Worm (Caenorhabditis elegans) whole organism, early embryonic: Measurements from ENCODE around the gene fbxb-79.

Experiments used
- B0310.2 ChIP-seq: sonication (generic microtip); optimal IDR thresholded peaks from 2 replicates; lab custom pipeline; 2016; ENCODE audit warnings: mild to moderate bottlenecking, missing genetic modification characterization, missing compliant biosample characterization
- F13C5.2 ChIP-seq: sonication (generic microtip); optimal IDR thresholded peaks from 2 replicates; lab custom pipeline; 2017; ENCODE audit warnings: mild to moderate bottlenecking, missing genetic modification characterization, inconsistent platforms, missing compliant biosample characterization
- aly-1 ChIP-seq: sonication (generic microtip); optimal IDR thresholded peaks from 2 replicates; lab custom pipeline; 2016; ENCODE audit warnings: missing genetic modification characterization, missing compliant biosample characterization
- ama-1 ChIP-seq: fragments of 150-350 bp; optimal IDR thresholded peaks from 2 replicates; lab custom pipeline; 2014
- ceh-13 ChIP-seq: fragments of 200-800 bp; sonication (Bioruptor generic); optimal IDR thresholded peaks from 2 replicates; lab custom pipeline; 2018; ENCODE audit warnings: mild to moderate bottlenecking, missing genetic modification characterization, missing compliant biosample characterization
- ceh-36 ChIP-seq: sonication (generic microtip); optimal IDR thresholded peaks from 2 replicates; lab custom pipeline; 2016; ENCODE audit warnings: missing genetic modification characterization, inconsistent platforms, missing compliant biosample characterization
- ets-7 ChIP-seq: sonication (generic microtip); optimal IDR thresholded peaks from 2 replicates; lab custom pipeline; 2016; ENCODE audit warnings: missing genotype, missing genetic modification characterization, missing compliant biosample characterization
- flt-1 ChIP-seq: fragments of 200-800 bp; sonication (Bioruptor generic); IDR thresholded peaks from 2 replicates; pipeline ENCODE4 v1.3.6; 2022; ENCODE audit warnings: missing genetic modification characterization, missing compliant biosample characterization
- hmbx-1 ChIP-seq: sonication (generic microtip); optimal IDR thresholded peaks from 2 replicates; lab custom pipeline; 2016; ENCODE audit warnings: mild to moderate bottlenecking, missing genetic modification characterization, missing compliant biosample characterization
- hmg-4 ChIP-seq: fragments of 200-800 bp; sonication (Bioruptor generic); optimal IDR thresholded peaks from 2 replicates; lab custom pipeline; 2018; ENCODE audit warnings: mild to moderate bottlenecking, missing genetic modification characterization, missing compliant biosample characterization
- hnd-1 ChIP-seq: sonication (generic microtip); optimal IDR thresholded peaks from 2 replicates; lab custom pipeline; 2016; ENCODE audit warnings: missing genetic modification characterization, missing compliant biosample characterization
- pes-1 ChIP-seq: fragments of 200-800 bp; sonication (Bioruptor generic); IDR thresholded peaks from 2 replicates; pipeline ENCODE4 v1.3.6; 2022; ENCODE audit warnings: missing genetic modification reagents, missing genetic modification characterization, missing compliant biosample characterization
- scrt-1 ChIP-seq: fragments of 200-800 bp; sonication (Bioruptor generic); IDR thresholded peaks from 2 replicates; pipeline ENCODE4 v1.3.6; 2022; ENCODE audit warnings: missing genetic modification characterization, missing compliant biosample characterization
- sea-1 ChIP-seq: fragments of 200-800 bp; sonication (Bioruptor generic); conservative IDR thresholded peaks from 2 replicates; pipeline ENCODE4 v1.3.6; 2022; ENCODE audit warnings: missing genetic modification characterization, missing compliant biosample characterization
- tbx-11 ChIP-seq: fragments of 200-800 bp; sonication (Bioruptor generic); IDR thresholded peaks from 2 replicates; pipeline ENCODE4 v1.3.6; 2022; ENCODE audit warnings: missing genetic modification characterization, missing compliant biosample characterization
- tbx-37 ChIP-seq: fragments of 200-800 bp; sonication (Bioruptor generic); conservative IDR thresholded peaks from 2 replicates; pipeline ENCODE4 v1.3.6; 2022; ENCODE audit warnings: missing genetic modification reagents, missing genetic modification characterization, missing compliant biosample characterization
- tra-4 ChIP-seq: sonication (generic microtip); optimal IDR thresholded peaks from 2 replicates; lab custom pipeline; 2017; ENCODE audit warnings: missing genetic modification characterization, missing compliant biosample characterization

Gene fbxb-79

ce11 chrIV:11189411-11189810, at the start of gene fbxb-79:
Gene fbxb-79 (minus strand): TSS chrIV:11189511.
- TF ChIP-seq F13C5.2 (tag; lab: Kevin White, UChicago): no peak
- no peak for TF ChIP-seq sea-1 (GFP tag; lab: Robert Waterston, UW)
- TF ChIP-seq ceh-13 (GFP tag; lab: Kevin White, UChicago): no peak
- TF ChIP-seq scrt-1 (GFP tag; lab: Robert Waterston, UW): no peak
- TF ChIP-seq flt-1 (GFP tag; lab: Robert Waterston, UW): no peak
- TF ChIP-seq ceh-36 (tag; lab: Kevin White, UChicago): no peak
- TF ChIP-seq hnd-1 (tag; lab: Kevin White, UChicago): no peak
- no peak for TF ChIP-seq B0310.2 (tag; lab: Kevin White, UChicago)
- TF ChIP-seq ets-7 (tag; lab: Kevin White, UChicago): no peak
- TF ChIP-seq hmbx-1 (tag; lab: Kevin White, UChicago): no peak
- no peak for TF ChIP-seq tbx-11 (GFP tag; lab: Robert Waterston, UW)
- no peak for TF ChIP-seq tbx-37 (GFP tag; lab: Robert Waterston, UW)
- no peak for TF ChIP-seq tra-4 (tag; lab: Kevin White, UChicago)
- TF ChIP-seq hmg-4 (GFP tag; lab: Kevin White, UChicago): no peak
- TF ChIP-seq ama-1 (lab: Kevin White, UChicago): no peak
- no peak for TF ChIP-seq aly-1 (tag; lab: Kevin White, UChicago)
- no peak for TF ChIP-seq pes-1 (GFP tag; lab: Robert Waterston, UW)

DNA sequence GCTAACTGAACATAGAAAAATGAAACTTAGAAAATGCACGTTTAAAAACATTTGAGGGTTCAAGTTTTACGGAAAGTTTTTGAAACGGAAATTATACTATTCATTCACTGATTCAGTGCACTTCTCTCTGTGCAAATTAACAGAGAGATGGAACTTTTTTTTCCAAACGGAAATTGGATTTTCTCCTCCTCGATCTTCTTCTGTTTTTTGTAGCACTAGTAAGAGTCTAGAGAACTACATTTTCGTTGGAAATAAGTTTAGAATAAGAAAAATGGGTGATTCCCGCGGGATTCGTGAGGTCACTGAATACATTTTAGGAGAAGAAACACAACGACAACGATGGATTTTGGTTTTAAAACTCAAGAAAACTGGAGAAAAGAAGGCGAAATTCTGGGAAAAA, 46.4 kb upstream of the fbxb-79 start:
- TF ChIP-seq hmbx-1 (tag; lab: Kevin White, UChicago): no peak

- TF ChIP-seq flt-1 (GFP tag; lab: Robert Waterston, UW) (no peak), tbx-37 (GFP tag; lab: Robert Waterston, UW) (no peak), ceh-36 (tag; lab: Kevin White, UChicago) (no peak), ets-7 (tag; lab: Kevin White, UChicago) (no peak), hmg-4 (GFP tag; lab: Kevin White, UChicago) (no peak), B0310.2 (tag; lab: Kevin White, UChicago) (no peak), scrt-1 (GFP tag; lab: Robert Waterston, UW) (no peak), tra-4 (tag; lab: Kevin White, UChicago) (no peak), aly-1 (tag; lab: Kevin White, UChicago) (no peak), ama-1 (lab: Kevin White, UChicago) (no peak), ceh-13 (GFP tag; lab: Kevin White, UChicago) (no peak), hmbx-1 (tag; lab: Kevin White, UChicago) (no peak)
These were observed 42.1 kb upstream of the fbxb-79 start for ce11 chrIV:11231376-11231775.

- TF ChIP-seq F13C5.2 (tag; lab: Kevin White, UChicago): no peak
- no peak for TF ChIP-seq hmg-4 (GFP tag; lab: Kevin White, UChicago)
- no peak for TF ChIP-seq aly-1 (tag; lab: Kevin White, UChicago)
These were observed 40.8 kb upstream of the fbxb-79 start, which contains the start of gene best-7 for ce11 chrIV:11230069-11230468. Gene best-7 (minus strand): TSS chrIV:11230307.

DNA sequence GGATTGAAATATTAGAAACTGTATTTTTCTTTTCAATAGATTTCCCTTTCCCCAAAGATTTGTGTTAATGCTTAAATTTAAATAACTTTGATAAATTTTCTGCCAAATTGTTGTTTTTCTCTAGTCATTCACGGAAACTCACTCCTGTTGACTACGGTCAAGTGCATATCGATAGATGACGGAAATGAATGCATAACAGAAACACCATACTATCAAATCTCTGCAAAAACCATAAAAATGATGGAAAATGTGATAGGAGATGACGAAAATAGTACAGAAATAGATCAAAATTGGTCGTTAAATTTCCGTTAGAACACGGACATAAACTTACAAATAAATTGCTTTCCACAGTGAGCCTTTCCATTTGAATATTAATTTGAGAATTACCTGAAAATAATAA, 39.7 kb upstream of the fbxb-79 start:
- TF ChIP-seq ama-1 (lab: Kevin White, UChicago): no peak
- no peak for TF ChIP-seq pes-1 (GFP tag; lab: Robert Waterston, UW)
- TF ChIP-seq scrt-1 (GFP tag; lab: Robert Waterston, UW): no peak
- no peak for TF ChIP-seq flt-1 (GFP tag; lab: Robert Waterston, UW)
- no peak for TF ChIP-seq hnd-1 (tag; lab: Kevin White, UChicago)
- no peak for TF ChIP-seq sea-1 (GFP tag; lab: Robert Waterston, UW)
- TF ChIP-seq B0310.2 (tag; lab: Kevin White, UChicago): no peak
- TF ChIP-seq tbx-11 (GFP tag; lab: Robert Waterston, UW): no peak

DNA sequence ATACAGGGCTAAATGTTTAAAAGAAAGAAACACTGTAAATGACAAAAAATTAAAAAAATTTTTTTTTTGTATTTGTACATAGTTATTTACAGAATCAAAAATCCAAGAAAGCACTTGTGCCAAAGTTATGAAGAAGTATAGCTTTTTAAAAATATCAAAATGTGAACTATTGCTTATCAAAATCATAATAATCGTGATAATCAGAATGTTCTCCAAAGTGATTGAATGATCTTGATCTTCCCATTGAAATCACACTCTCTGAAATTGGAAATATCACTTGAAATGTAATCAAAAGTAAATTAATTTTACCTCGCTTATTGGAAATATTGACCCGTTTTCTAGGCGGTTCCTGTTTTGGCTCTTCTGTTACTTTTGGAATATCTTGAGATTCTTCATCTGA, 37.2 kb upstream of the fbxb-79 start:
- no peak for TF ChIP-seq ceh-36 (tag; lab: Kevin White, UChicago)
- TF ChIP-seq B0310.2 (tag; lab: Kevin White, UChicago): no peak

- TF ChIP-seq tra-4 (tag; lab: Kevin White, UChicago) (no peak), ceh-36 (tag; lab: Kevin White, UChicago) (no peak), B0310.2 (tag; lab: Kevin White, UChicago) (no peak), pes-1 (GFP tag; lab: Robert Waterston, UW) (no peak), ama-1 (lab: Kevin White, UChicago) (no peak), hmg-4 (GFP tag; lab: Kevin White, UChicago) (no peak)
These were observed 35.9 kb upstream of the fbxb-79 start, which contains the start of gene col-125 for ce11 chrIV:11225206-11225605. Gene col-125 (plus strand): TSS chrIV:11225506.

ce11 chrIV:11223878-11224277, 34.6 kb upstream of the fbxb-79 start, which contains the start of gene C29F4.3:
Gene C29F4.3 (minus strand): TSS chrIV:11223978.
- TF ChIP-seq F13C5.2 (tag; lab: Kevin White, UChicago) (no peak), scrt-1 (GFP tag; lab: Robert Waterston, UW) (no peak), ets-7 (tag; lab: Kevin White, UChicago) (no peak)

DNA sequence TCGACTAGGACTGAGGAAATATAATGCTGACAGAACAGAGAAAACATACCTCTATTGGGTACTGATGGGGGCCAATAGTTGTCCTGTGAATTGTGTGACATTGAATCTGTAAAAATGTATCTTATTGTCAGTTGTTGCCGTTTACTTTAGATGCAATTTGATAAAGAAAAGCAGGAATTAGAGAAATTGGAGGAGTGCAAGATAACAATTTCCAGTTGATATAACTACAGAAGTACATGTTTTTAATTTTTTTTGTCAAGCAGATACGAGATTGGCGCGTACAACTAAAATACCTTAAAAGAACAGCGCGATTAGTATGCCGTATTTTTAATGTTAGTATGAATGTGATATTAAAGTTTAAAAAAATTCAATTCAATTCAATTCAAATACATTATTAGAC, 28.7 kb upstream of the fbxb-79 start, which contains the start of gene zip-6:
TSS of gene zip-6 (minus strand) at position 101 of the 400 bp plus-strand sequence.
- no peak for TF ChIP-seq tra-4 (tag; lab: Kevin White, UChicago)
- no peak for TF ChIP-seq F13C5.2 (tag; lab: Kevin White, UChicago)
- TF ChIP-seq hnd-1 (tag; lab: Kevin White, UChicago): no peak
- no peak for TF ChIP-seq tbx-11 (GFP tag; lab: Robert Waterston, UW)
- no peak for TF ChIP-seq ceh-13 (GFP tag; lab: Kevin White, UChicago)
- no peak for TF ChIP-seq ceh-36 (tag; lab: Kevin White, UChicago)
- TF ChIP-seq flt-1 (GFP tag; lab: Robert Waterston, UW): no peak
- TF ChIP-seq B0310.2 (tag; lab: Kevin White, UChicago): no peak
- TF ChIP-seq scrt-1 (GFP tag; lab: Robert Waterston, UW): no peak
- TF ChIP-seq ama-1 (lab: Kevin White, UChicago): no peak
- TF ChIP-seq sea-1 (GFP tag; lab: Robert Waterston, UW): no peak
- no peak for TF ChIP-seq tbx-37 (GFP tag; lab: Robert Waterston, UW)
- no peak for TF ChIP-seq ets-7 (tag; lab: Kevin White, UChicago)
- no peak for TF ChIP-seq aly-1 (tag; lab: Kevin White, UChicago)
- TF ChIP-seq hmg-4 (GFP tag; lab: Kevin White, UChicago): no peak
- no peak for TF ChIP-seq hmbx-1 (tag; lab: Kevin White, UChicago)
- no peak for TF ChIP-seq pes-1 (GFP tag; lab: Robert Waterston, UW)
